Fruit fly (Drosophila melanogaster) whole organism, embryonic: ENCODE measurements around the gene Rlb1.

Source experiments
- Asciz ChIP-seq: fragments of 200-800 bp; sonication (Bioruptor generic); optimal IDR thresholded peaks from 2 replicates; lab custom pipeline; 2017; ENCODE audit warnings: missing biosample characterization, mild to moderate bottlenecking, missing genetic modification characterization, missing genetic modification reagents
- BEAF-32 ChIP-seq: fragments of 200-800 bp; sonication (Bioruptor generic); optimal IDR thresholded peaks from 3 replicates; lab custom pipeline; 2017; ENCODE audit warnings: missing biosample characterization, missing genetic modification characterization, mild to moderate bottlenecking, moderate library complexity, missing genetic modification reagents
- CG1024 ChIP-seq: fragments of 200-800 bp; sonication (Bioruptor generic); IDR thresholded peaks from 2 replicates; pipeline ENCODE4 v1.3.6; 2022; ENCODE audit warnings: missing biosample characterization, missing genetic modification characterization
- CG10959 ChIP-seq: fragments of 200-800 bp; sonication (Bioruptor generic); IDR thresholded peaks from 2 replicates; pipeline ENCODE4 v1.3.6; 2022; ENCODE audit warnings: missing biosample characterization, missing genetic modification characterization
- CG10979 ChIP-seq: fragments of 200-800 bp; sonication (Bioruptor generic); optimal IDR thresholded peaks from 2 replicates; lab custom pipeline; 2018; ENCODE audit warnings: missing biosample characterization, mild to moderate bottlenecking, missing genetic modification characterization, moderate library complexity
- CG11696 ChIP-seq: fragments of 200-800 bp; sonication (Bioruptor generic); IDR thresholded peaks from 2 replicates; pipeline ENCODE4 v1.3.6; 2022; ENCODE audit warnings: missing biosample characterization, missing genetic modification characterization
- CG12391 ChIP-seq: fragments of 200-800 bp; sonication (Bioruptor generic); optimal IDR thresholded peaks from 3 replicates; lab custom pipeline; 2018; ENCODE audit warnings: missing biosample characterization, mild to moderate bottlenecking, missing genetic modification characterization, moderate library complexity
- CG12769 ChIP-seq: fragments of 200-800 bp; sonication (Bioruptor generic); optimal IDR thresholded peaks from 2 replicates; lab custom pipeline; 2019; ENCODE audit warnings: missing biosample characterization, mild to moderate bottlenecking, missing genetic modification characterization, moderate library complexity
- CG14014 ChIP-seq: fragments of 200-800 bp; sonication (Bioruptor generic); IDR thresholded peaks from 2 replicates; pipeline ENCODE4 v1.3.6; 2022; ENCODE audit warnings: missing biosample characterization, missing genetic modification characterization
- CG14667 ChIP-seq: fragments of 200-800 bp; sonication (Bioruptor generic); IDR thresholded peaks from 2 replicates; pipeline ENCODE4 v1.3.6; 2022; ENCODE audit warnings: missing biosample characterization, missing genetic modification characterization
- CG16813 ChIP-seq: fragments of 200-800 bp; sonication (Bioruptor generic); IDR thresholded peaks from 3 replicates; pipeline ENCODE4 v1.3.6; 2022; ENCODE audit warnings: missing biosample characterization, missing genetic modification characterization; ENCODE audit not compliant: partially characterized antibody
- CG17328 ChIP-seq: fragments of 200-800 bp; sonication (Bioruptor generic); IDR thresholded peaks from 2 replicates; pipeline ENCODE4 v1.3.6; 2022; ENCODE audit warnings: missing biosample characterization, missing genetic modification characterization
- CG18011 ChIP-seq: fragments of 200-800 bp; sonication (Bioruptor generic); optimal IDR thresholded peaks from 2 replicates; lab custom pipeline; 2017; ENCODE audit warnings: missing biosample characterization, missing genetic modification characterization, mild to moderate bottlenecking, moderate library complexity, missing genotype
- CG1832 ChIP-seq: fragments of 200-800 bp; sonication (Bioruptor generic); optimal IDR thresholded peaks from 2 replicates; lab custom pipeline; 2017; ENCODE audit warnings: missing biosample characterization, mild to moderate bottlenecking, missing genetic modification characterization, inconsistent platforms
- CG18764 ChIP-seq: fragments of 200-800 bp; sonication (Bioruptor generic); optimal IDR thresholded peaks from 3 replicates; lab custom pipeline; 2016; ENCODE audit warnings: missing biosample characterization, missing genetic modification characterization
- CG32532 ChIP-seq: fragments of 200-800 bp; sonication (Bioruptor generic); IDR thresholded peaks from 2 replicates; pipeline ENCODE4 v1.3.6; 2022; ENCODE audit warnings: missing biosample characterization, missing genetic modification characterization
- CG34376 ChIP-seq: fragments of 200-800 bp; sonication (Bioruptor generic); optimal IDR thresholded peaks from 2 replicates; lab custom pipeline; 2018; ENCODE audit warnings: missing biosample characterization, mild to moderate bottlenecking, missing genetic modification characterization
- CG42726 ChIP-seq: fragments of 200-800 bp; sonication (Bioruptor generic); IDR thresholded peaks from 2 replicates; pipeline ENCODE4 v1.3.6; 2022; ENCODE audit warnings: missing biosample characterization, missing genetic modification characterization; ENCODE audit not compliant: partially characterized antibody
- CG4730 ChIP-seq: fragments of 200-800 bp; sonication (Bioruptor generic); IDR thresholded peaks from 2 replicates; pipeline ENCODE4 v1.3.6; 2022; ENCODE audit warnings: missing biosample characterization, missing genetic modification characterization
- CG5245 ChIP-seq: fragments of 200-800 bp; sonication (Bioruptor generic); optimal IDR thresholded peaks from 3 replicates; lab custom pipeline; 2016; ENCODE audit warnings: missing biosample characterization, missing genetic modification characterization
- CG6175 ChIP-seq: fragments of 200-800 bp; sonication (Bioruptor generic); IDR thresholded peaks from 3 replicates; pipeline ENCODE4 v1.3.6; 2022; ENCODE audit warnings: missing biosample characterization, missing genetic modification characterization
- CG7963 ChIP-seq: fragments of 200-800 bp; sonication (Bioruptor generic); IDR thresholded peaks from 3 replicates; pipeline ENCODE4 v1.3.6; 2022; ENCODE audit warnings: missing biosample characterization, missing genetic modification characterization; ENCODE audit not compliant: partially characterized antibody
- CG9727 ChIP-seq: fragments of 200-800 bp; sonication (Bioruptor generic); optimal IDR thresholded peaks from 3 replicates; lab custom pipeline; 2017; ENCODE audit warnings: missing biosample characterization, mild to moderate bottlenecking, missing genetic modification characterization
- Dad ChIP-seq: fragments of 200-800 bp; sonication (Bioruptor generic); optimal IDR thresholded peaks from 3 replicates; lab custom pipeline; 2016; ENCODE audit warnings: missing biosample characterization, missing genetic modification characterization
- Eip74EF ChIP-seq, 2 experiments: fragments of 200-800 bp in 1 of 2; fragments of >200 bp in 1 of 2; sonication (Bioruptor generic) in 1 of 2; optimal IDR thresholded peaks; 2 replicates each; lab custom pipeline; 2017 to 2019; ENCODE audit warnings: missing biosample characterization in 2 of 2, missing genetic modification characterization in 2 of 2, mild to moderate bottlenecking in 1 of 2, moderate library complexity in 1 of 2
- Ets97D ChIP-seq: fragments of 200-800 bp; sonication (Bioruptor generic); optimal IDR thresholded peaks from 3 replicates; lab custom pipeline; 2016; ENCODE audit warnings: missing biosample characterization, missing genetic modification characterization
- Fer1 ChIP-seq: fragments of 200-800 bp; sonication (Bioruptor generic); optimal IDR thresholded peaks from 2 replicates; lab custom pipeline; 2017; ENCODE audit warnings: missing biosample characterization, mild to moderate bottlenecking, missing genetic modification characterization
- Lhr ChIP-seq: fragments of 200-800 bp; sonication (Bioruptor generic); optimal IDR thresholded peaks from 3 replicates; lab custom pipeline; 2017; ENCODE audit warnings: mild to moderate bottlenecking, missing biosample characterization, missing genetic modification reagents, missing genetic modification characterization
- MESR4 ChIP-seq: fragments of 200-800 bp; sonication (Bioruptor generic); optimal IDR thresholded peaks from 2 replicates; lab custom pipeline; 2018; ENCODE audit warnings: missing biosample characterization, mild to moderate bottlenecking, missing genetic modification characterization, moderate library complexity
- Ravus ChIP-seq: fragments of 200-800 bp; sonication (Bioruptor generic); IDR thresholded peaks from 2 replicates; pipeline ENCODE4 v1.3.6; 2022; ENCODE audit warnings: missing biosample characterization, missing genetic modification characterization
- Rx ChIP-seq: fragments of 200-800 bp; sonication (Bioruptor generic); IDR thresholded peaks from 2 replicates; pipeline ENCODE4 v1.3.6; 2022; ENCODE audit warnings: missing biosample characterization, missing genetic modification characterization
- Sry-δ ChIP-seq: fragments of 200-800 bp; sonication (Bioruptor generic); optimal IDR thresholded peaks from 2 replicates; lab custom pipeline; 2016; ENCODE audit warnings: missing biosample characterization, missing genetic modification characterization
- bsh ChIP-seq, 2 experiments: fragments of 200-800 bp; sonication (Bioruptor generic); optimal IDR thresholded peaks; 2 replicates each; lab custom pipeline; 2017 to 2018; ENCODE audit warnings: mild to moderate bottlenecking in 2 of 2, missing biosample characterization in 2 of 2, missing genetic modification characterization in 2 of 2, moderate library complexity in 1 of 2
- chn ChIP-seq: fragments of 200-800 bp; sonication (Bioruptor generic); optimal IDR thresholded peaks from 2 replicates; lab custom pipeline; 2016; ENCODE audit warnings: missing biosample characterization, missing genetic modification characterization
- corto ChIP-seq: fragments of 200-800 bp; sonication (Bioruptor generic); optimal IDR thresholded peaks from 2 replicates; lab custom pipeline; 2016; ENCODE audit warnings: missing biosample characterization, mild to moderate bottlenecking, missing genetic modification characterization, moderate library complexity
- esg ChIP-seq: fragments of 200-800 bp; sonication (Bioruptor generic); conservative IDR thresholded peaks from 2 replicates; pipeline ENCODE4 v1.3.6; 2022; ENCODE audit warnings: missing biosample characterization, missing genetic modification characterization
- grau ChIP-seq: fragments of 200-800 bp; optimal IDR thresholded peaks from 3 replicates; lab custom pipeline; 2019; ENCODE audit warnings: missing biosample characterization, mild to moderate bottlenecking, missing genetic modification characterization, moderate library complexity
- grn ChIP-seq: fragments of 200-800 bp; sonication (Bioruptor generic); optimal IDR thresholded peaks from 3 replicates; lab custom pipeline; 2017; ENCODE audit warnings: missing biosample characterization, missing genetic modification characterization
- gro ChIP-seq: fragments of 200-800 bp; sonication (Bioruptor generic); optimal IDR thresholded peaks from 2 replicates; lab custom pipeline; 2016; ENCODE audit warnings: missing biosample characterization, missing genetic modification characterization
- lbe ChIP-seq: fragments of 200-800 bp; sonication (Bioruptor generic); optimal IDR thresholded peaks from 2 replicates; lab custom pipeline; 2016; ENCODE audit warnings: missing biosample characterization, mild to moderate bottlenecking, missing genetic modification characterization
- pzg ChIP-seq: fragments of 200-800 bp; sonication (Bioruptor generic); optimal IDR thresholded peaks from 3 replicates; lab custom pipeline; 2018; ENCODE audit warnings: missing biosample characterization, mild to moderate bottlenecking, missing genetic modification characterization, moderate library complexity
- sr ChIP-seq: fragments of 200-800 bp; sonication (Bioruptor generic); IDR thresholded peaks from 3 replicates; pipeline ENCODE4 v1.3.6; 2022; ENCODE audit warnings: missing biosample characterization, missing genetic modification characterization
- tin ChIP-seq: fragments of 200-800 bp; sonication (Bioruptor generic); optimal IDR thresholded peaks from 3 replicates; lab custom pipeline; 2016; ENCODE audit warnings: missing biosample characterization, missing genetic modification characterization
- tll ChIP-seq, 2 experiments: fragments of 200-800 bp in 1 of 2; fragments of >200 bp in 1 of 2; sonication (Bioruptor generic) in 1 of 2; optimal IDR thresholded peaks; 2 replicates each; lab custom pipeline; 2017 to 2019; ENCODE audit warnings: missing biosample characterization in 2 of 2, missing genetic modification characterization in 2 of 2, mild to moderate bottlenecking in 1 of 2, moderate library complexity in 1 of 2
- unpg ChIP-seq: fragments of 200-800 bp; sonication (Bioruptor generic); optimal IDR thresholded peaks from 3 replicates; lab custom pipeline; 2018; ENCODE audit warnings: missing biosample characterization, mild to moderate bottlenecking, missing genetic modification characterization, moderate library complexity
- vnd ChIP-seq: fragments of 200-800 bp; sonication (Bioruptor generic); IDR thresholded peaks from 3 replicates; pipeline ENCODE4 v1.3.6; 2022; ENCODE audit warnings: missing biosample characterization, missing genetic modification characterization; ENCODE audit not compliant: partially characterized antibody
- zfh1 ChIP-seq: fragments of 200-800 bp; sonication (Bioruptor generic); IDR thresholded peaks from 3 replicates; pipeline ENCODE4 v1.3.6; 2022; ENCODE audit warnings: missing biosample characterization, missing genetic modification characterization

Rlb1 gene

dm6 chr3R:9503329-9504088 is 9.6 kb upstream of the Rlb1 start (continued):
- TF ChIP-seq Rx (GFP tag; lab: Robert Waterston, UW) (no peak), tll (GFP tag; optimal IDR thresholded peaks at IDR 0.05; lab: Kevin White, UChicago) (no peak), CG7963 (GFP tag; lab: Robert Waterston, UW) (no peak), grn (GFP tag; lab: Kevin White, UChicago) (no peak), CG14667 (GFP tag; lab: Robert Waterston, UW) (no peak)
- TF ChIP-seq, all 482 proteins: peak for 17

- TF ChIP-seq MESR4 (GFP tag; lab: Kevin White, UChicago) = peak; percentile 76
- TF ChIP-seq zfh1 (GFP tag; lab: Robert Waterston, UW) = no peak
- TF ChIP-seq CG17328 (GFP tag; lab: Robert Waterston, UW) = no peak
- no peak for TF ChIP-seq CG4730 (GFP tag; lab: Robert Waterston, UW)
- no peak for TF ChIP-seq CG1024 (GFP tag; lab: Robert Waterston, UW)
- peak; percentile 94 for TF ChIP-seq Sry-δ
- TF ChIP-seq CG14014 (GFP tag; lab: Robert Waterston, UW) = no peak
- peak; percentile 34 for TF ChIP-seq CG34376 (GFP tag; lab: Kevin White, UChicago)
- no peak for TF ChIP-seq corto
- TF ChIP-seq vnd (GFP tag; lab: Robert Waterston, UW) = peak; percentile 93
- TF ChIP-seq BEAF-32 (GFP tag; lab: Kevin White, UChicago) = peak; percentile 88
- peak; percentile 51 for TF ChIP-seq Lhr
- TF ChIP-seq CG10959 (GFP tag; lab: Robert Waterston, UW) = no peak
- TF ChIP-seq CG18764 = no peak
- no peak for TF ChIP-seq tin (GFP tag; lab: Kevin White, UChicago)
- TF ChIP-seq CG16813 (GFP tag; lab: Robert Waterston, UW) = peak; percentile 80
- no peak for TF ChIP-seq CG5245 (GFP tag; lab: Kevin White, UChicago)
- TF ChIP-seq sr (GFP tag; lab: Robert Waterston, UW) = no peak
- TF ChIP-seq CG10979 (tag; lab: Kevin White, UChicago) = peak; percentile 19
- TF ChIP-seq bsh (GFP tag; optimal IDR thresholded peaks at IDR 0.05; lab: Kevin White, UChicago) = no peak
- TF ChIP-seq lbe (GFP tag; lab: Kevin White, UChicago) = peak; percentile 70
- no peak for TF ChIP-seq CG32532 (GFP tag; lab: Robert Waterston, UW)
- peak; percentile 81; the same call in 1 of the 2 replicates for TF ChIP-seq CG42726 (GFP tag; lab: Robert Waterston, UW)
- no peak for TF ChIP-seq chn
- peak; percentile 36 for TF ChIP-seq gro
- no peak for TF ChIP-seq Asciz
- TF ChIP-seq CG18011 (GFP tag; lab: Kevin White, UChicago) = no peak
- TF ChIP-seq pzg = peak; percentile 76
- TF ChIP-seq CG1832 (GFP tag; lab: Kevin White, UChicago) = no peak
- TF ChIP-seq Dad = no peak
- no peak for TF ChIP-seq esg (GFP tag; lab: Robert Waterston, UW)
- TF ChIP-seq CG12391 (tag; lab: Kevin White, UChicago) = peak; percentile 60
- TF ChIP-seq CG12769 (tag; lab: Kevin White, UChicago) = no peak
- TF ChIP-seq Ets97D (GFP tag; lab: Kevin White, UChicago) = peak; percentile 66
- TF ChIP-seq Rx (GFP tag; lab: Robert Waterston, UW) = no peak
- no peak for TF ChIP-seq CG11696 (GFP tag; lab: Robert Waterston, UW)
- TF ChIP-seq CG9727 (GFP tag; lab: Kevin White, UChicago) = no peak
- peak; percentile 25 for TF ChIP-seq Fer1 (GFP tag; lab: Kevin White, UChicago)
- TF ChIP-seq Ravus (GFP tag; lab: Robert Waterston, UW) = no peak
- no peak for TF ChIP-seq Eip74EF (GFP tag; optimal IDR thresholded peaks at IDR 0.05; lab: Kevin White, UChicago)
- no peak for TF ChIP-seq CG6175 (GFP tag; lab: Robert Waterston, UW)
- TF ChIP-seq unpg (GFP tag; lab: Kevin White, UChicago) = peak; percentile 6
- peak; percentile 34 for TF ChIP-seq grau (tag; lab: Kevin White, UChicago)
Measured at dm6 chr3R:9504355-9504754, 8.8 kb upstream of the Rlb1 start, which contains the start of gene CG8149. Gene CG8149 (plus strand): TSS chr3R:9504656.
